Worm (Caenorhabditis elegans) whole organism, young adult: Measurements from ENCODE around the gene T04F3.3.

Experiments
- B0336.3 ChIP-seq: fragments of 200-800 bp; sonication (Bioruptor generic); IDR thresholded peaks from 2 replicates; pipeline ENCODE4 v1.3.6; 2022; ENCODE audit warnings: missing genetic modification characterization, missing compliant biosample characterization
- C06A6.2 ChIP-seq: fragments of 200-800 bp; sonication (Bioruptor generic); conservative IDR thresholded peaks from 2 replicates; pipeline ENCODE4 v1.3.6; 2022; ENCODE audit warnings: missing genetic modification characterization, missing compliant biosample characterization
- C17E4.6 ChIP-seq: fragments of 200-800 bp; sonication (Bioruptor generic); IDR thresholded peaks from 2 replicates; pipeline ENCODE4 v1.3.6; 2022; ENCODE audit warnings: missing genetic modification reagents, missing genetic modification characterization, missing compliant biosample characterization
- D2030.7 ChIP-seq: fragments of 200-800 bp; sonication (Bioruptor generic); IDR thresholded peaks from 2 replicates; pipeline ENCODE4 v1.3.6; 2022; ENCODE audit warnings: missing genetic modification reagents, missing genetic modification characterization, missing compliant biosample characterization
- F22D6.2 ChIP-seq: sonication (generic microtip); optimal IDR thresholded peaks from 2 replicates; lab custom pipeline; 2016; ENCODE audit warnings: mild to moderate bottlenecking, missing genetic modification characterization, missing compliant biosample characterization
- K11D2.4 ChIP-seq: fragments of 200-800 bp; sonication (Bioruptor generic); IDR thresholded peaks from 2 replicates; pipeline ENCODE4 v1.3.6; 2022; ENCODE audit warnings: missing genetic modification reagents, missing genetic modification characterization, missing compliant biosample characterization
- Y79H2A.3 ChIP-seq: fragments of 200-800 bp; sonication (Bioruptor generic); conservative IDR thresholded peaks from 2 replicates; pipeline ENCODE4 v1.3.6; 2022; ENCODE audit warnings: missing genetic modification reagents, missing genetic modification characterization, missing compliant biosample characterization
- aptf-2 ChIP-seq: fragments of 200-800 bp; sonication (Bioruptor generic); conservative IDR thresholded peaks from 2 replicates; pipeline ENCODE4 v1.3.6; 2022; ENCODE audit warnings: missing genetic modification reagents, missing genetic modification characterization, missing compliant biosample characterization
- athp-1 ChIP-seq: sonication (generic microtip); optimal IDR thresholded peaks from 2 replicates; lab custom pipeline; 2017; ENCODE audit warnings: mild to moderate bottlenecking, missing genetic modification characterization, missing compliant biosample characterization
- attf-3 ChIP-seq: fragments of 200-800 bp; sonication (Bioruptor generic); conservative IDR thresholded peaks from 2 replicates; pipeline ENCODE4 v1.3.6; 2022; ENCODE audit warnings: missing genetic modification reagents, missing genetic modification characterization, missing compliant biosample characterization
- bed-1 ChIP-seq: fragments of 200-800 bp; sonication (Bioruptor generic); IDR thresholded peaks from 2 replicates; pipeline ENCODE4 v1.3.6; 2022; ENCODE audit warnings: missing genetic modification reagents, missing genetic modification characterization, missing compliant biosample characterization
- cebp-1 ChIP-seq, 2 experiments: fragments of 200-800 bp in 1 of 2; sonication (Bioruptor generic) in 1 of 2; sonication (generic microtip) in 1 of 2; IDR thresholded peaks in 1 of 2; optimal IDR thresholded peaks in 1 of 2; 2 replicates each; pipeline versions ENCODE4 v1.3.6 to Lab custom; 2017 to 2022; ENCODE audit warnings: missing compliant biosample characterization in 2 of 2, missing genetic modification characterization in 2 of 2, mild to moderate bottlenecking in 1 of 2, missing genetic modification reagents in 1 of 2, moderate library complexity in 1 of 2
- ceh-100 ChIP-seq: fragments of 200-800 bp; sonication (Bioruptor generic); IDR thresholded peaks from 2 replicates; pipeline ENCODE4 v1.3.6; 2022; ENCODE audit warnings: missing genetic modification reagents, missing genetic modification characterization, missing compliant biosample characterization
- dox-1 ChIP-seq: fragments of 200-800 bp; sonication (Bioruptor generic); IDR thresholded peaks from 2 replicates; pipeline ENCODE4 v1.3.6; 2022; ENCODE audit warnings: missing genetic modification reagents, missing genetic modification characterization, missing compliant biosample characterization
- dpff-1 ChIP-seq: sonication (generic microtip); optimal IDR thresholded peaks from 2 replicates; lab custom pipeline; 2017; ENCODE audit warnings: mild to moderate bottlenecking, missing genetic modification characterization, missing compliant biosample characterization
- efl-1 ChIP-seq: fragments of 150-350 bp; optimal IDR thresholded peaks from 2 replicates; lab custom pipeline; 2014; ENCODE audit warnings: missing biosample characterization, missing genetic modification reagents, missing genetic modification characterization
- egl-44 ChIP-seq: fragments of 200-800 bp; sonication (Bioruptor generic); IDR thresholded peaks from 2 replicates; pipeline ENCODE4 v1.3.6; 2022; ENCODE audit warnings: missing genetic modification reagents, missing genetic modification characterization, missing compliant biosample characterization
- egrh-3 ChIP-seq: fragments of 200-800 bp; sonication (Bioruptor generic); IDR thresholded peaks from 2 replicates; pipeline ENCODE4 v1.3.6; 2022; ENCODE audit warnings: missing genetic modification reagents, missing genetic modification characterization, missing compliant biosample characterization
- fkh-3 ChIP-seq: sonication (generic microtip); optimal IDR thresholded peaks from 2 replicates; lab custom pipeline; 2016; ENCODE audit warnings: mild to moderate bottlenecking, missing genetic modification characterization, missing compliant biosample characterization
- gei-17 ChIP-seq: fragments of 200-800 bp; sonication (Bioruptor generic); optimal IDR thresholded peaks from 2 replicates; lab custom pipeline; 2018; ENCODE audit warnings: mild to moderate bottlenecking, missing genetic modification characterization, missing compliant biosample characterization
- him-1 ChIP-seq: sonication (generic microtip); optimal IDR thresholded peaks from 2 replicates; lab custom pipeline; 2016; ENCODE audit warnings: missing genotype, missing genetic modification reagents, missing genetic modification characterization, missing compliant biosample characterization
- hlh-12 ChIP-seq: sonication (generic microtip); optimal IDR thresholded peaks from 2 replicates; lab custom pipeline; 2016; ENCODE audit warnings: missing genetic modification characterization, missing compliant biosample characterization
- hrde-1 ChIP-seq: sonication (generic microtip); optimal IDR thresholded peaks from 2 replicates; lab custom pipeline; 2016; ENCODE audit warnings: missing genetic modification characterization, mild to moderate bottlenecking, missing compliant biosample characterization, moderate library complexity, missing genotype, missing genetic modification reagents, borderline replicate concordance
- hsf-1 ChIP-seq: fragments of 200-800 bp; sonication (Bioruptor generic); IDR thresholded peaks from 2 replicates; pipeline ENCODE4 v1.3.6; 2022; ENCODE audit warnings: missing genetic modification reagents, missing genetic modification characterization, missing compliant biosample characterization
- lin-26 ChIP-seq: fragments of 200-800 bp; sonication (Bioruptor generic); IDR thresholded peaks from 2 replicates; pipeline ENCODE4 v1.3.6; 2022; ENCODE audit warnings: missing genetic modification reagents, missing genetic modification characterization, missing compliant biosample characterization
- lin-54 ChIP-seq: fragments of 200-800 bp; sonication (Bioruptor generic); optimal IDR thresholded peaks from 2 replicates; lab custom pipeline; 2018; ENCODE audit warnings: mild to moderate bottlenecking, missing genetic modification characterization, missing compliant biosample characterization
- lsl-1 ChIP-seq: fragments of 200-800 bp; sonication (Bioruptor generic); optimal IDR thresholded peaks from 2 replicates; lab custom pipeline; 2018; ENCODE audit warnings: mild to moderate bottlenecking, missing genetic modification characterization, moderate library complexity, missing compliant biosample characterization
- madf-10 ChIP-seq: sonication (generic microtip); optimal IDR thresholded peaks from 2 replicates; lab custom pipeline; 2016; ENCODE audit warnings: mild to moderate bottlenecking, missing genetic modification characterization, missing compliant biosample characterization
- madf-6 ChIP-seq: fragments of 200-800 bp; sonication (Bioruptor generic); IDR thresholded peaks from 2 replicates; pipeline ENCODE4 v1.3.6; 2022; ENCODE audit warnings: missing genetic modification reagents, missing genetic modification characterization, missing compliant biosample characterization
- madf-8 ChIP-seq: fragments of 200-800 bp; sonication (Bioruptor generic); conservative IDR thresholded peaks from 2 replicates; pipeline ENCODE4 v1.3.6; 2022; ENCODE audit warnings: missing genetic modification reagents, missing genetic modification characterization, missing compliant biosample characterization
- nhr-90 ChIP-seq: sonication (generic microtip); optimal IDR thresholded peaks from 2 replicates; lab custom pipeline; 2016; ENCODE audit warnings: missing genotype, mild to moderate bottlenecking, missing genetic modification characterization, missing compliant biosample characterization
- pbrm-1 ChIP-seq: fragments of 200-800 bp; sonication (Bioruptor generic); IDR thresholded peaks from 2 replicates; pipeline ENCODE4 v1.3.6; 2022; ENCODE audit warnings: missing genetic modification reagents, missing genetic modification characterization, missing compliant biosample characterization
- rcor-1 ChIP-seq: fragments of 200-800 bp; sonication (Bioruptor generic); IDR thresholded peaks from 2 replicates; pipeline ENCODE4 v1.3.6; 2022; ENCODE audit warnings: missing genetic modification reagents, missing genetic modification characterization, missing compliant biosample characterization
- rec-8 ChIP-seq, 2 experiments: sonication (generic microtip); optimal IDR thresholded peaks; 2 replicates each; lab custom pipeline; 2016; ENCODE audit warnings: mild to moderate bottlenecking in 2 of 2, missing genetic modification characterization in 2 of 2, missing genetic modification reagents in 2 of 2, missing genotype in 2 of 2, missing biosample characterization in 1 of 2, missing compliant biosample characterization in 1 of 2, moderate library complexity in 1 of 2
- snpc-1.1 ChIP-seq: sonication (generic microtip); optimal IDR thresholded peaks from 2 replicates; lab custom pipeline; 2017; ENCODE audit warnings: missing genetic modification characterization, mild to moderate bottlenecking, missing compliant biosample characterization, antibody characterized with exemption, moderate library complexity, missing genotype, missing genetic modification reagents; ENCODE audit not compliant: insufficient read depth
- snpc-1.3 ChIP-seq: sonication (generic microtip); optimal IDR thresholded peaks from 2 replicates; lab custom pipeline; 2017; ENCODE audit warnings: missing genetic modification characterization, mild to moderate bottlenecking, missing compliant biosample characterization, antibody characterized with exemption, moderate library complexity, missing genotype, missing genetic modification reagents; ENCODE audit not compliant: insufficient read depth
- snpc-3.4 ChIP-seq: sonication (generic microtip); optimal IDR thresholded peaks from 2 replicates; lab custom pipeline; 2017; ENCODE audit warnings: missing genetic modification characterization, mild to moderate bottlenecking, missing compliant biosample characterization, antibody characterized with exemption, moderate library complexity, missing genotype, missing genetic modification reagents
- snpc-4 ChIP-seq, 5 experiments: fragments of 150-350 bp in 1 of 5; sonication (generic microtip) in 4 of 5; optimal IDR thresholded peaks; 2 replicates each; lab custom pipeline; 2014 to 2018; ENCODE audit warnings: missing genetic modification characterization in 5 of 5, missing biosample characterization in 3 of 5, antibody characterized with exemption in 2 of 5, mild to moderate bottlenecking in 2 of 5, missing compliant biosample characterization in 2 of 5, missing genotype in 2 of 5, moderate library complexity in 2 of 5, missing genetic modification reagents in 1 of 5
- tbp1 ChIP-seq: fragments of 200-800 bp; sonication (Bioruptor generic); optimal IDR thresholded peaks from 2 replicates; lab custom pipeline; 2018; ENCODE audit warnings: mild to moderate bottlenecking, missing genetic modification characterization, missing compliant biosample characterization
- unc-62 ChIP-seq: fragments of 150-350 bp; optimal IDR thresholded peaks from 2 replicates; lab custom pipeline; 2014; ENCODE audit warnings: missing biosample characterization, missing genetic modification reagents, missing genetic modification characterization
- xnd-1 ChIP-seq: sonication (generic microtip); optimal IDR thresholded peaks from 2 replicates; lab custom pipeline; 2016; ENCODE audit warnings: missing genotype, missing genetic modification reagents, missing genetic modification characterization, missing compliant biosample characterization
- ztf-18 ChIP-seq: sonication (generic microtip); optimal IDR thresholded peaks from 2 replicates; lab custom pipeline; 2016; ENCODE audit warnings: missing genotype, mild to moderate bottlenecking, missing genetic modification characterization, missing compliant biosample characterization
- ztf-22 ChIP-seq: fragments of 200-800 bp; sonication (Bioruptor generic); optimal IDR thresholded peaks from 2 replicates; lab custom pipeline; 2018; ENCODE audit warnings: mild to moderate bottlenecking, missing genetic modification characterization, moderate library complexity, missing compliant biosample characterization
- ztf-25 ChIP-seq: fragments of 200-800 bp; sonication (Bioruptor generic); IDR thresholded peaks from 2 replicates; pipeline ENCODE4 v1.3.6; 2022; ENCODE audit warnings: missing genetic modification reagents, missing genetic modification characterization, missing compliant biosample characterization
- ztf-3 ChIP-seq: fragments of 200-800 bp; sonication (Bioruptor generic); optimal IDR thresholded peaks from 2 replicates; lab custom pipeline; 2018; ENCODE audit warnings: mild to moderate bottlenecking, missing genetic modification characterization, missing compliant biosample characterization

Gene T04F3.3

DNA sequence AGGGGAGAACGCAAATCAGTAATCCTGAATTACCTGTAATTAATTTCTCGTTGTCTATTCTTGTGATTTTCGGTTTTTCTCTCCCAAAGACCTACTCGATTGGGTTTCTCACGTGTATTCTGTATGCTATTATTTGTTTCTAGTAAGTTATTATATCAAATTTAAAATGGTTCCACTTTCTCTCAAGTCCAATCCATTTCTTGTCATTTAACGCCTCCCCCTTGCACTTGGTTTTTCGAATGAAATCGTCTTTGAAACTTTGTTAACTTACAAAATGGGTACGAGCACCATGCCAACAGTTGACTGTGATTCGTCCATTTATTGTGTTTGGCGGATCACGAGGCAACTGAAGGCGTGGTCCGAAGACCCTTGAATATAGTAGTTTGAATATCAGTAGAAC is 10.9 kb downstream of the T04F3.3 start:
- TF ChIP-seq ztf-3 (GFP tag; lab: Kevin White, UChicago): no peak
- no peak for TF ChIP-seq madf-6 (GFP tag; lab: Robert Waterston, UW)
- TF ChIP-seq B0336.3: no peak
- TF ChIP-seq egrh-3 (GFP tag; lab: Robert Waterston, UW): no peak
- TF ChIP-seq egl-44: no peak
- no peak for TF ChIP-seq nhr-90 (tag; lab: Kevin White, UChicago)
- TF ChIP-seq unc-62 (GFP tag; lab: Kevin White, UChicago): no peak
- TF ChIP-seq ztf-18 (tag; lab: Kevin White, UChicago): no peak
- no peak for TF ChIP-seq ceh-100 (GFP tag; lab: Robert Waterston, UW)
- TF ChIP-seq madf-8 (GFP tag; lab: Robert Waterston, UW): no peak
- TF ChIP-seq him-1 (tag; lab: Kevin White, UChicago): no peak
- no peak for TF ChIP-seq ztf-22

DNA sequence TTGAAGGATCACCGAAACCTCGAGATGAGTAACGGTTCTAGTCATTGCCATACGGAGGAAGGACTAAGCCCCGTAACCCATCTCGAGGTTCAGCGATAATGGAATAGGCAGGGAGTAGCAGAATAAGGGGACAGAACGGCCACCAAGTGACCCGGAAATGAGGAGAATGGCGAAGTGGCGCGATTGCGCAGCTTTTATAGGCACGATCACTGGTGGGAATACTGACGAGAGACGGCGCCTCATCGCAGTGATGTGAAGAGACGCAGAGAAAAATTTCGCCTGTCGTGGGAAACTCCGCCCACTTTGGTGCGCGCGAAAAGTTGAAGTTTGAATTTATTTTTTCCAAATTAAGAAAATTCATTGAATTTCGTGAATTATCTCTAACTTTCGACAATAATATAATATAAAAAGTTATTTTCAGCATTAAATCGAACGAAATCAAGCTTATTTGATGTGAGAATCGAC is 11.3 kb downstream of the T04F3.3 start, which contains the start of gene F55A11.4:
Gene F55A11.4 (plus strand): TSS at position 415 of the 465 bp plus-strand sequence.
- TF ChIP-seq rcor-1 (GFP tag; lab: Robert Waterston, UW) (no peak; the same call in 1 of the 2 replicates), dox-1 (GFP tag; lab: Robert Waterston, UW) (peak; percentile 59), K11D2.4 (no peak), madf-8 (GFP tag; lab: Robert Waterston, UW) (peak; percentile 52), lsl-1 (GFP tag; lab: Kevin White, UChicago) (peak; percentile 62), tbp1 (GFP tag; lab: Kevin White, UChicago) (peak; percentile 43), bed-1 (GFP tag; lab: Robert Waterston, UW) (no peak), lin-26 (GFP tag; lab: Robert Waterston, UW) (no peak), C17E4.6 (GFP tag; lab: Robert Waterston, UW) (no peak), hsf-1 (peak; percentile 32; the same call in 1 of the 2 replicates), dpff-1 (no peak), rec-8 (tag; optimal IDR thresholded peaks at IDR 0.05; lab: Kevin White, UChicago) (no peak), efl-1 (GFP tag; lab: Kevin White, UChicago) (peak; percentile 73), aptf-2 (peak; percentile 75), Y79H2A.3 (no peak), snpc-1.1 (tag; lab: Kevin White, UChicago) (peak; percentile 4), snpc-1.3 (tag; lab: Kevin White, UChicago) (peak; percentile 39), him-1 (tag; lab: Kevin White, UChicago) (peak; percentile 27), attf-3 (no peak), D2030.7 (GFP tag; lab: Robert Waterston, UW) (peak; percentile 57), C06A6.2 (GFP tag; lab: Robert Waterston, UW) (no peak), hrde-1 (tag; lab: Kevin White, UChicago) (peak; percentile 16), snpc-4 (GFP tag; optimal IDR thresholded peaks at IDR 0.05; lab: Kevin White, UChicago) (no peak), snpc-4 (tag; optimal IDR thresholded peaks at IDR 0.05; lab: Kevin White, UChicago) (peak in 2 of 4 experiments; percentile 28 to 31), pbrm-1 (GFP tag; lab: Robert Waterston, UW) (peak; percentile 38; the same call in 1 of the 2 replicates), cebp-1 (GFP tag; IDR thresholded peaks at IDR 0.05; lab: Robert Waterston, UW) (no peak), cebp-1 (tag; optimal IDR thresholded peaks at IDR 0.05; lab: Kevin White, UChicago) (peak; percentile 11), snpc-3.4 (peak; percentile 44), madf-10 (no peak), ztf-25 (GFP tag; lab: Robert Waterston, UW) (no peak), lin-54 (GFP tag; lab: Kevin White, UChicago) (peak; percentile 70), gei-17 (no peak), xnd-1 (peak; percentile 38), athp-1 (tag; lab: Kevin White, UChicago) (no peak), hlh-12 (no peak), fkh-3 (no peak), F22D6.2 (tag; lab: Kevin White, UChicago) (no peak)
